Worm (Caenorhabditis elegans) whole organism, mixed stage, embryonic: ENCODE data around the gene C05D12.1.

ENCODE experiments used
- M03D4.4 ChIP-seq: sonication (generic microtip); optimal IDR thresholded peaks from 2 replicates; lab custom pipeline; 2017; ENCODE audit warnings: mild to moderate bottlenecking, missing genetic modification characterization, missing compliant biosample characterization
- blmp-1 ChIP-seq: fragments of 150-350 bp; optimal IDR thresholded peaks from 2 replicates; lab custom pipeline; 2014; ENCODE audit warnings: missing biosample characterization, missing genetic modification characterization
- ceh-39 ChIP-seq: fragments of 150-350 bp; optimal IDR thresholded peaks from 2 replicates; lab custom pipeline; 2014; ENCODE audit warnings: missing biosample characterization, missing genetic modification characterization
- ceh-83 ChIP-seq: fragments of 200-800 bp; sonication (Bioruptor generic); optimal IDR thresholded peaks from 2 replicates; lab custom pipeline; 2018; ENCODE audit warnings: mild to moderate bottlenecking, missing genetic modification characterization, missing compliant biosample characterization
- drap-1 ChIP-seq: fragments of 200-800 bp; sonication (Bioruptor generic); optimal IDR thresholded peaks from 3 replicates; lab custom pipeline; 2018; ENCODE audit warnings: mild to moderate bottlenecking, missing genetic modification characterization, missing compliant biosample characterization
- elt-1 ChIP-seq: sonication (generic microtip); optimal IDR thresholded peaks from 2 replicates; lab custom pipeline; 2017; ENCODE audit warnings: missing genetic modification characterization, mild to moderate bottlenecking, missing compliant biosample characterization, antibody characterized with exemption, moderate library complexity, borderline replicate concordance; ENCODE audit not compliant: insufficient read depth
- elt-3 ChIP-seq: fragments of 150-350 bp; optimal IDR thresholded peaks from 2 replicates; lab custom pipeline; 2014; ENCODE audit warnings: missing biosample characterization, missing genetic modification characterization
- flh-1 ChIP-seq: fragments of 200-800 bp; sonication (Bioruptor generic); optimal IDR thresholded peaks from 2 replicates; lab custom pipeline; 2018; ENCODE audit warnings: mild to moderate bottlenecking, missing genetic modification characterization, moderate library complexity, missing compliant biosample characterization
- ham-2 ChIP-seq: fragments of 200-800 bp; sonication (Bioruptor generic); optimal IDR thresholded peaks from 2 replicates; lab custom pipeline; 2018; ENCODE audit warnings: mild to moderate bottlenecking, missing genetic modification characterization, missing compliant biosample characterization
- hlh-1 ChIP-seq: fragments of 150-350 bp; optimal IDR thresholded peaks from 2 replicates; lab custom pipeline; 2014; ENCODE audit warnings: missing biosample characterization, missing genetic modification reagents, missing genetic modification characterization
- lin-13 ChIP-seq: fragments of 150-350 bp; optimal IDR thresholded peaks from 2 replicates; lab custom pipeline; 2014; ENCODE audit warnings: missing biosample characterization, missing genetic modification characterization
- lin-32 ChIP-seq: fragments of 200-800 bp; sonication (Bioruptor generic); optimal IDR thresholded peaks from 2 replicates; lab custom pipeline; 2018; ENCODE audit warnings: mild to moderate bottlenecking, missing genetic modification characterization, missing compliant biosample characterization
- mab-5 ChIP-seq: fragments of 150-350 bp; optimal IDR thresholded peaks from 2 replicates; lab custom pipeline; 2014; ENCODE audit warnings: missing biosample characterization, missing genetic modification characterization
- mep-1 ChIP-seq: fragments of 150-350 bp; optimal IDR thresholded peaks from 2 replicates; lab custom pipeline; 2017; ENCODE audit warnings: missing biosample characterization, missing genetic modification reagents, missing genetic modification characterization, inconsistent platforms
- mls-2 ChIP-seq: sonication (generic microtip); optimal IDR thresholded peaks from 2 replicates; lab custom pipeline; 2016; ENCODE audit warnings: mild to moderate bottlenecking, missing genetic modification characterization, moderate library complexity, missing compliant biosample characterization
- nhr-12 ChIP-seq: fragments of 150-350 bp; optimal IDR thresholded peaks from 2 replicates; lab custom pipeline; 2014; ENCODE audit warnings: missing biosample characterization, missing genetic modification characterization
- nhr-2 ChIP-seq: fragments of 150-350 bp; optimal IDR thresholded peaks from 2 replicates; lab custom pipeline; 2014; ENCODE audit warnings: missing biosample characterization, missing genetic modification characterization
- nhr-237 ChIP-seq: fragments of 150-350 bp; optimal IDR thresholded peaks from 2 replicates; lab custom pipeline; 2014; ENCODE audit warnings: missing biosample characterization, missing genetic modification characterization
- nhr-76 ChIP-seq: sonication (generic microtip); optimal IDR thresholded peaks from 2 replicates; lab custom pipeline; 2017; ENCODE audit warnings: missing biosample characterization, missing genetic modification characterization
- pha-4 ChIP-seq: fragments of 150-350 bp; optimal IDR thresholded peaks from 2 replicates; lab custom pipeline; 2018; ENCODE audit warnings: missing biosample characterization, missing genetic modification reagents, missing genetic modification characterization
- snpc-4 ChIP-seq: fragments of 150-350 bp; optimal IDR thresholded peaks from 2 replicates; lab custom pipeline; 2014; ENCODE audit warnings: missing biosample characterization, missing genetic modification characterization
- sptf-1 ChIP-seq: sonication (generic microtip); optimal IDR thresholded peaks from 2 replicates; lab custom pipeline; 2017; ENCODE audit warnings: mild to moderate bottlenecking, missing genetic modification characterization, moderate library complexity, missing compliant biosample characterization
- tbx-8 ChIP-seq: fragments of 200-800 bp; sonication (Bioruptor generic); optimal IDR thresholded peaks from 2 replicates; lab custom pipeline; 2018; ENCODE audit warnings: mild to moderate bottlenecking, missing genetic modification characterization, moderate library complexity, missing compliant biosample characterization
- unc-120 ChIP-seq: sonication (generic microtip); optimal IDR thresholded peaks from 2 replicates; lab custom pipeline; 2017; ENCODE audit warnings: missing genetic modification characterization, missing compliant biosample characterization; ENCODE audit not compliant: poor library complexity, severe bottlenecking
- unc-39 ChIP-seq: fragments of 150-350 bp; optimal IDR thresholded peaks from 2 replicates; lab custom pipeline; 2014; ENCODE audit warnings: missing biosample characterization, missing genetic modification characterization
- unc-62 ChIP-seq: fragments of 150-350 bp; optimal IDR thresholded peaks from 2 replicates; lab custom pipeline; 2014; ENCODE audit warnings: missing biosample characterization, missing genetic modification reagents, missing genetic modification characterization
- zip-8 ChIP-seq: fragments of 150-350 bp; optimal IDR thresholded peaks from 2 replicates; lab custom pipeline; 2014; ENCODE audit warnings: missing biosample characterization, missing genetic modification characterization
- ztf-11 ChIP-seq: fragments of 150-350 bp; optimal IDR thresholded peaks from 2 replicates; lab custom pipeline; 2014; ENCODE audit warnings: missing biosample characterization, missing genetic modification characterization

C05D12.1 gene

DNA sequence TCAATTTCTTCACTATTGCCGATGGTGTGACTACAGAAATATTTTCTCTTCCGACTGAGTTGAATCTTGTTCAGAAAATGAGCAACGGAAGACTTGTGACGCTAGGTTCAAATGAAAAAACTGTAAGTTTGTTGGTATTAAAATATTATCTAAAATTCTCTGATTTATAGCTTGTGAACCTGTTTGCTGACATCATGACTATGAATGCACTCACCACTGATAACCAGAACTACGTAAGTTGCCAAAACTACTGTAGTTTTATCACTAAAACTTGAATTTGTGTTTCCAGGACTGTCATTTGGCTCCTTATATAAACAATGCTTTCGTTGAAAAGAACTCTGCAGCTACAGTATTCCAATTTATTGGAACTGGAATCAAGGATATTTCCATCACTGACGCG lies 13.0 kb upstream of the C05D12.1 start:
- no peak for TF ChIP-seq pha-4 (tag; lab: Kevin White, UChicago)
- TF ChIP-seq lin-13: no peak

- TF ChIP-seq tbx-8: no peak
- TF ChIP-seq elt-3 (tag; lab: Kevin White, UChicago): no peak
- TF ChIP-seq drap-1 (GFP tag; lab: Kevin White, UChicago): no peak
- TF ChIP-seq flh-1 (GFP tag; lab: Kevin White, UChicago): no peak
- TF ChIP-seq sptf-1 (tag; lab: Kevin White, UChicago): no peak
- TF ChIP-seq unc-120 (tag; lab: Kevin White, UChicago): no peak
- no peak for TF ChIP-seq zip-8 (tag; lab: Kevin White, UChicago)
- TF ChIP-seq ztf-11: no peak
- TF ChIP-seq lin-32 (GFP tag; lab: Kevin White, UChicago): no peak
- TF ChIP-seq mab-5 (tag; lab: Kevin White, UChicago): no peak
- TF ChIP-seq mls-2 (tag; lab: Kevin White, UChicago): no peak
- no peak for TF ChIP-seq M03D4.4 (tag; lab: Kevin White, UChicago)
- TF ChIP-seq elt-1 (tag; lab: Kevin White, UChicago): no peak
- TF ChIP-seq hlh-1 (tag; lab: Kevin White, UChicago): no peak
- no peak for TF ChIP-seq nhr-76
- no peak for TF ChIP-seq ceh-83
- no peak for TF ChIP-seq nhr-2 (tag; lab: Kevin White, UChicago)
- no peak for TF ChIP-seq pha-4 (tag; lab: Kevin White, UChicago)
These were observed 11.8 kb upstream of the C05D12.1 start for ce11 chrII:11427322-11427721.

DNA sequence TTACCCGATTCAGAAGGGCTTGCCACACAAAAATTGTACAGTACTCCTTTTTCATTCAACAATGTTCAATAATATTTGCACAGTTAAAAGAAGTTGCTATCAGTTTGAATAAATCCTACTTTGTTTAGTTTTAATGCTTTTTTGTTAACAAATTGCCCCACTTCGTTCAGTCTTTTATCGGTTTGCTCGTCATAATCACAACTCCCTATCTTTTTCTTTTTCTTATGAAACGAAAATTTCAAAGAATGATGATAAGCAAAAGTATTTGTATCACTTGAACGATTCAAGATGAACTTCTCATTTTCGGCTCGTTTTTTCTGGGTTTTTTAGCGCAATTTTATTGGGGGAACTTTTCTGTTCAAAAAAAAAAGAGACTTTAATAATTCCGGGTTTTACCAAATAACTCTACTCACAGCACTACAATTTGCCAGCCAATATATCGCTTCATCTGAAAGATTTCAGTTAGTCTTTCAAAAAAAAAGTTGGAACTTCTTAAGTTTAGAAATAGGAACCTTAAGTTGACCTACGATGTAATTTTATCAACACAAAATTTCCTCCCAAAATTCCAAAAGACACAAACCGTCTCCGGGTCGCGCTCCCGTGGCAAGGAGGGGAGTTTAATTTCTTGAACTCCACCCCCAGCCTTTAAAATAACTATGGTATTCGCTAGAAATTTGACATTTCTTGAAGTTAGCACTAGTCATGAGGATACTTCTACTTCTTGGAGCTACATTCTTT lies 9.2 kb upstream of the C05D12.1 start, which contains the start of gene C05D12.3:
TSS of gene C05D12.3 (plus strand) at position 688 of the 738 bp plus-strand sequence.
- TF ChIP-seq tbx-8: no peak
- no peak for TF ChIP-seq ztf-11
- TF ChIP-seq nhr-12 (tag; lab: Kevin White, UChicago): no peak
- TF ChIP-seq unc-62: no peak
- TF ChIP-seq flh-1 (GFP tag; lab: Kevin White, UChicago): no peak
- TF ChIP-seq ham-2 (GFP tag; lab: Kevin White, UChicago): no peak
- no peak for TF ChIP-seq sptf-1 (tag; lab: Kevin White, UChicago)
- TF ChIP-seq pha-4 (tag; lab: Kevin White, UChicago): no peak

- TF ChIP-seq unc-39: no peak
- no peak for TF ChIP-seq ztf-11
- TF ChIP-seq ceh-83: no peak
- no peak for TF ChIP-seq blmp-1 (tag; lab: Kevin White, UChicago)
- TF ChIP-seq sptf-1 (tag; lab: Kevin White, UChicago): no peak
- TF ChIP-seq hlh-1 (tag; lab: Kevin White, UChicago): no peak
- TF ChIP-seq mep-1 (tag; lab: Kevin White, UChicago): no peak
- TF ChIP-seq ceh-39 (tag; lab: Kevin White, UChicago): no peak
- TF ChIP-seq, all 35 proteins: peak for 0
These were observed 8.5 kb upstream of the C05D12.1 start for ce11 chrII:11424032-11424431.

ce11 chrII:11418476-11418875 lies 2.9 kb upstream of the C05D12.1 start:
- no peak for TF ChIP-seq ztf-11
- TF ChIP-seq ceh-39 (tag; lab: Kevin White, UChicago): no peak
- TF ChIP-seq hlh-1 (tag; lab: Kevin White, UChicago): no peak
- no peak for TF ChIP-seq nhr-2 (tag; lab: Kevin White, UChicago)
- TF ChIP-seq ceh-83: no peak
- TF ChIP-seq unc-39: no peak
- TF ChIP-seq flh-1 (GFP tag; lab: Kevin White, UChicago): no peak
- no peak for TF ChIP-seq nhr-237 (tag; lab: Kevin White, UChicago)
- no peak for TF ChIP-seq nhr-12 (tag; lab: Kevin White, UChicago)
- no peak for TF ChIP-seq elt-3 (tag; lab: Kevin White, UChicago)

DNA sequence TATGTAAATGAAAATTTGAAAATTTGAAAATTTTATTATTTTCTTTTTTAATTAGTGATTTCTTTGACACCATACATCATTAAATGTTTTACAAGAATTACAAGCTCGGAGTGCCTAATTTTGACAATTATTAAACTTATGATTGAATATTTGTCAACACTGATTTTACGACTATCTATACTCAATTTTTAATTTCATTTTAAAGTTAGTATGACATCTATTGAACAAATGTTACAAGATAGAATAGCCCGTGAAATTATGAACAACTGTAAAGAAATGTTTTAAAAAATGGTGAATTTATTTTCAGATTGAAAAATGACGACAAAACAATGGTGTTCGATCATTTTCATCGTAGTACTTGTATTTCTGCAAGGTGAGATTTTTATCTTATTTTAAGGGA lies 2.4 kb upstream of the C05D12.1 start, which contains the start of gene C05D12.2:
TSS of gene C05D12.2 (plus strand) at position 301 of the 400 bp plus-strand sequence.
- TF ChIP-seq unc-120 (tag; lab: Kevin White, UChicago) (no peak), drap-1 (GFP tag; lab: Kevin White, UChicago) (no peak), hlh-1 (tag; lab: Kevin White, UChicago) (no peak), snpc-4 (tag; lab: Kevin White, UChicago) (no peak), nhr-76 (no peak), ceh-83 (no peak), ceh-39 (tag; lab: Kevin White, UChicago) (no peak)
